Fruit fly (Drosophila melanogaster): ENCODE data around the gene Sld5.
A peak's percentile ranks its signal among the peaks of the same experiment; 100 is the strongest.

- TF ChIP-seq D1 (tag; optimal IDR thresholded peaks at IDR 0.05) (peak; percentile 96), rn (GFP tag; IDR thresholded peaks at IDR 0.05) (no peak), fd96Ca (GFP tag; IDR thresholded peaks at IDR 0.05) (peak; percentile 10; the same call in 1 of the 3 replicates), CG32121 (GFP tag; IDR thresholded peaks at IDR 0.05) (0 out of 2 replicates have a peak, but pooled peaks have one; percentile 24), CG34367 (tag; optimal IDR thresholded peaks at IDR 0.05) (peak; percentile 93), gl (tag; optimal IDR thresholded peaks at IDR 0.05) (peak; percentile 73), CG8301 (tag; optimal IDR thresholded peaks at IDR 0.05) (peak; percentile 79), CG13204 (GFP tag; optimal IDR thresholded peaks at IDR 0.05) (peak; percentile 74), EcR (GFP tag; optimal IDR thresholded peaks at IDR 0.05) (peak; percentile 83), CG4496 (GFP tag; IDR thresholded peaks at IDR 0.05) (peak; percentile 24; the same call in 1 of the 3 replicates), Pif1A (GFP tag; optimal IDR thresholded peaks at IDR 0.05) (peak; percentile 81)
These were observed 38.3 kb downstream of the Sld5 start for dm6 chr3R:26017771-26018731.

Measured in whole organism, pupa.